Fruit fly (Drosophila melanogaster) whole organism, embryonic: ENCODE data around the gene CG43136.
A peak's percentile ranks its signal among the peaks of the same experiment; 100 is the strongest.

Experiments
- Abd-B ChIP-seq: fragments of 200-800 bp; sonication (Bioruptor generic); optimal IDR thresholded peaks from 2 replicates; lab custom pipeline; 2018; ENCODE audit warnings: missing biosample characterization, mild to moderate bottlenecking, missing genetic modification characterization, moderate library complexity
- Ada2b ChIP-seq: fragments of 200-800 bp; sonication (Bioruptor generic); IDR thresholded peaks from 2 replicates; pipeline ENCODE4 v1.3.6; 2022; ENCODE audit warnings: missing biosample characterization, missing genetic modification characterization
- Atf-2 ChIP-seq: fragments of 200-800 bp; sonication (Bioruptor generic); optimal IDR thresholded peaks from 2 replicates; lab custom pipeline; 2016; ENCODE audit warnings: missing biosample characterization, missing genetic modification characterization
- B-H1 ChIP-seq: fragments of 200-800 bp; sonication (Bioruptor generic); IDR thresholded peaks from 3 replicates; pipeline ENCODE4 v1.3.6; 2022; ENCODE audit warnings: missing biosample characterization, missing genetic modification characterization
- B-H2 ChIP-seq: fragments of 200-800 bp; sonication (Bioruptor generic); optimal IDR thresholded peaks from 2 replicates; lab custom pipeline; 2018; ENCODE audit warnings: missing biosample characterization, mild to moderate bottlenecking, missing genetic modification characterization
- BEAF-32 ChIP-seq: fragments of 200-800 bp; sonication (Bioruptor generic); optimal IDR thresholded peaks from 3 replicates; lab custom pipeline; 2017; ENCODE audit warnings: missing biosample characterization, missing genetic modification characterization, mild to moderate bottlenecking, moderate library complexity, missing genetic modification reagents
- CG10321 ChIP-seq: fragments of 200-800 bp; sonication (Bioruptor generic); IDR thresholded peaks from 2 replicates; pipeline ENCODE4 v1.3.6; 2022; ENCODE audit warnings: missing biosample characterization, missing genetic modification characterization
- CG13287 ChIP-seq: fragments of 200-800 bp; sonication (Bioruptor generic); IDR thresholded peaks from 2 replicates; pipeline ENCODE4 v1.3.6; 2022; ENCODE audit warnings: missing biosample characterization, missing genetic modification characterization; ENCODE audit not compliant: partially characterized antibody
- CG13424 ChIP-seq: fragments of 200-800 bp; sonication (Bioruptor generic); optimal IDR thresholded peaks from 2 replicates; lab custom pipeline; 2019; ENCODE audit warnings: missing biosample characterization, mild to moderate bottlenecking, missing genetic modification characterization, moderate library complexity
- CG13624 ChIP-seq: fragments of 200-800 bp; sonication (Bioruptor generic); optimal IDR thresholded peaks from 2 replicates; lab custom pipeline; 2016; ENCODE audit warnings: missing biosample characterization, missing genetic modification characterization
- CG15514 ChIP-seq: fragments of 200-800 bp; sonication (Bioruptor generic); optimal IDR thresholded peaks from 3 replicates; lab custom pipeline; 2017; ENCODE audit warnings: missing biosample characterization, missing genetic modification characterization, mild to moderate bottlenecking, moderate library complexity, missing genetic modification reagents
- CG1602 ChIP-seq: fragments of 200-800 bp; sonication (Bioruptor generic); optimal IDR thresholded peaks from 3 replicates; lab custom pipeline; 2016; ENCODE audit warnings: missing biosample characterization, missing genetic modification characterization
- CG16815 ChIP-seq: fragments of 200-800 bp; sonication (Bioruptor generic); optimal IDR thresholded peaks from 3 replicates; lab custom pipeline; 2017; ENCODE audit warnings: missing biosample characterization, mild to moderate bottlenecking, missing genetic modification characterization
- CG17912 ChIP-seq: fragments of 200-800 bp; sonication (Bioruptor generic); optimal IDR thresholded peaks from 2 replicates; lab custom pipeline; 2018; ENCODE audit warnings: missing biosample characterization, mild to moderate bottlenecking, missing genetic modification characterization
- CG18599 ChIP-seq: fragments of 200-800 bp; sonication (Bioruptor generic); optimal IDR thresholded peaks from 3 replicates; lab custom pipeline; 2017; ENCODE audit warnings: missing biosample characterization, missing genetic modification characterization, mild to moderate bottlenecking, moderate library complexity, missing genetic modification reagents
- CG2199 ChIP-seq: fragments of 200-800 bp; sonication (Bioruptor generic); IDR thresholded peaks from 3 replicates; pipeline ENCODE4 v1.3.6; 2022; ENCODE audit warnings: missing biosample characterization, missing genetic modification characterization
- CG31441 ChIP-seq: fragments of 200-800 bp; sonication (Bioruptor generic); IDR thresholded peaks from 2 replicates; pipeline ENCODE4 v1.3.6; 2022; ENCODE audit warnings: missing biosample characterization, missing genetic modification characterization
- CG34422 ChIP-seq: fragments of 200-800 bp; sonication (Bioruptor generic); IDR thresholded peaks from 3 replicates; pipeline ENCODE4 v1.3.6; 2022; ENCODE audit warnings: missing biosample characterization, missing genetic modification characterization
- CG4282 ChIP-seq: fragments of 200-800 bp; sonication (Bioruptor generic); optimal IDR thresholded peaks from 2 replicates; lab custom pipeline; 2016; ENCODE audit warnings: missing biosample characterization, missing genetic modification characterization
- CG4328 ChIP-seq: fragments of 200-800 bp; sonication (Bioruptor generic); optimal IDR thresholded peaks from 3 replicates; lab custom pipeline; 2017; ENCODE audit warnings: missing biosample characterization, missing genetic modification reagents, missing genetic modification characterization
- CG4707 ChIP-seq: fragments of 200-800 bp; sonication (Bioruptor generic); optimal IDR thresholded peaks from 2 replicates; lab custom pipeline; 2018; ENCODE audit warnings: missing biosample characterization, mild to moderate bottlenecking, missing genetic modification characterization, moderate library complexity
- CG6272 ChIP-seq: fragments of 200-800 bp; sonication (Bioruptor generic); IDR thresholded peaks from 2 replicates; pipeline ENCODE4 v1.3.6; 2022; ENCODE audit warnings: missing biosample characterization, missing genetic modification characterization
- CG7963 ChIP-seq: fragments of 200-800 bp; sonication (Bioruptor generic); IDR thresholded peaks from 3 replicates; pipeline ENCODE4 v1.3.6; 2022; ENCODE audit warnings: missing biosample characterization, missing genetic modification characterization; ENCODE audit not compliant: partially characterized antibody
- CG8290 ChIP-seq, 3 experiments: fragments of 200-800 bp; sonication (Bioruptor generic); optimal IDR thresholded peaks; 2 replicates each; lab custom pipeline; 2016 to 2019; ENCODE audit warnings: missing biosample characterization in 3 of 3, missing genetic modification characterization in 3 of 3, mild to moderate bottlenecking in 2 of 3, moderate library complexity in 1 of 3
- CG8478 ChIP-seq: fragments of >200 bp; optimal IDR thresholded peaks from 2 replicates; lab custom pipeline; 2018
- CTCF ChIP-seq: fragments of 200-800 bp; sonication (Bioruptor generic); optimal IDR thresholded peaks from 2 replicates; lab custom pipeline; 2017; ENCODE audit warnings: missing biosample characterization, mild to moderate bottlenecking, missing genetic modification characterization, moderate library complexity
- Chrac-16 ChIP-seq: fragments of 200-800 bp; sonication (Bioruptor generic); optimal IDR thresholded peaks from 3 replicates; lab custom pipeline; 2016; ENCODE audit warnings: missing biosample characterization, missing genetic modification characterization
- CrebB ChIP-seq: fragments of 200-800 bp; sonication (Bioruptor generic); optimal IDR thresholded peaks from 3 replicates; lab custom pipeline; 2018; ENCODE audit warnings: missing biosample characterization, mild to moderate bottlenecking, missing genetic modification characterization
- Dbx ChIP-seq: fragments of 200-800 bp; sonication (Bioruptor generic); IDR thresholded peaks from 3 replicates; pipeline ENCODE4 v1.3.6; 2022; ENCODE audit warnings: missing biosample characterization, missing genetic modification characterization
- Fer1 ChIP-seq: fragments of 200-800 bp; sonication (Bioruptor generic); optimal IDR thresholded peaks from 2 replicates; lab custom pipeline; 2017; ENCODE audit warnings: missing biosample characterization, mild to moderate bottlenecking, missing genetic modification characterization
- Lpt ChIP-seq: fragments of >200 bp; optimal IDR thresholded peaks from 2 replicates; lab custom pipeline; 2018; ENCODE audit warnings: missing biosample characterization, missing genetic modification characterization
- MBD-R2 ChIP-seq: fragments of 200-800 bp; sonication (Bioruptor generic); IDR thresholded peaks from 2 replicates; pipeline ENCODE4 v1.3.6; 2022; ENCODE audit warnings: missing biosample characterization, missing genetic modification characterization
- NFAT ChIP-seq: fragments of 200-800 bp; sonication (Bioruptor generic); IDR thresholded peaks from 2 replicates; pipeline ENCODE4 v1.3.6; 2022; ENCODE audit warnings: missing biosample characterization, missing genetic modification characterization
- NfI ChIP-seq: fragments of 200-800 bp; sonication (Bioruptor generic); optimal IDR thresholded peaks from 3 replicates; lab custom pipeline; 2018; ENCODE audit warnings: missing biosample characterization, mild to moderate bottlenecking, missing genetic modification characterization, moderate library complexity
- Oaz ChIP-seq: fragments of 200-800 bp; sonication (Bioruptor generic); IDR thresholded peaks from 2 replicates; pipeline ENCODE4 v1.3.6; 2022; ENCODE audit warnings: missing biosample characterization, missing genetic modification characterization
- Sox102F ChIP-seq: fragments of 200-800 bp; sonication (Bioruptor generic); optimal IDR thresholded peaks from 2 replicates; lab custom pipeline; 2018; ENCODE audit warnings: missing biosample characterization, mild to moderate bottlenecking, missing genetic modification characterization, moderate library complexity
- bigmax ChIP-seq: fragments of 200-800 bp; sonication (Bioruptor generic); optimal IDR thresholded peaks from 2 replicates; lab custom pipeline; 2018; ENCODE audit warnings: missing biosample characterization, mild to moderate bottlenecking, missing genetic modification characterization
- chinmo ChIP-seq: fragments of 200-800 bp; sonication (Bioruptor generic); IDR thresholded peaks from 4 replicates; pipeline ENCODE4 v1.3.6; 2022; ENCODE audit warnings: missing biosample characterization, missing genetic modification characterization; ENCODE audit not compliant: partially characterized antibody
- da ChIP-seq: fragments of 200-800 bp; sonication (Bioruptor generic); optimal IDR thresholded peaks from 2 replicates; lab custom pipeline; 2016; ENCODE audit warnings: missing biosample characterization, missing genetic modification characterization
- dmrt11E ChIP-seq: fragments of 200-800 bp; sonication (Bioruptor generic); optimal IDR thresholded peaks from 3 replicates; lab custom pipeline; 2018; ENCODE audit warnings: missing biosample characterization, mild to moderate bottlenecking, missing genetic modification characterization, moderate library complexity
- dpn ChIP-seq, 2 experiments: fragments of 200-800 bp; sonication (Bioruptor generic); optimal IDR thresholded peaks; 3 replicates each; lab custom pipeline; 2016; ENCODE audit warnings: missing biosample characterization in 2 of 2, missing genetic modification characterization in 2 of 2
- fd64A ChIP-seq: fragments of 200-800 bp; sonication (Bioruptor generic); optimal IDR thresholded peaks from 3 replicates; lab custom pipeline; 2018; ENCODE audit warnings: missing biosample characterization, mild to moderate bottlenecking, missing genetic modification characterization
- grau ChIP-seq: fragments of 200-800 bp; optimal IDR thresholded peaks from 3 replicates; lab custom pipeline; 2019; ENCODE audit warnings: missing biosample characterization, mild to moderate bottlenecking, missing genetic modification characterization, moderate library complexity
- maf-S ChIP-seq: fragments of 200-800 bp; sonication (Bioruptor generic); optimal IDR thresholded peaks from 2 replicates; lab custom pipeline; 2016; ENCODE audit warnings: missing biosample characterization, missing genetic modification characterization
- pan ChIP-seq, 4 experiments: fragments of >200 bp in 3 of 4; fragments of 200-800 bp in 1 of 4; sonication (Bioruptor generic) in 1 of 4; optimal IDR thresholded peaks in 3 of 4; IDR thresholded peaks in 1 of 4; 2 replicates each; pipeline versions ENCODE4 v1.3.6 to Lab custom; 2017 to 2022; ENCODE audit warnings: missing biosample characterization in 2 of 4, missing genetic modification characterization in 2 of 4, mixed read lengths in 1 of 4
- phol ChIP-seq: fragments of 200-800 bp; sonication (Bioruptor generic); optimal IDR thresholded peaks from 3 replicates; lab custom pipeline; 2018; ENCODE audit warnings: missing biosample characterization, mild to moderate bottlenecking, missing genetic modification characterization, moderate library complexity
- pzg ChIP-seq: fragments of 200-800 bp; sonication (Bioruptor generic); optimal IDR thresholded peaks from 3 replicates; lab custom pipeline; 2018; ENCODE audit warnings: missing biosample characterization, mild to moderate bottlenecking, missing genetic modification characterization, moderate library complexity
- sens-2 ChIP-seq: fragments of 200-800 bp; sonication (Bioruptor generic); IDR thresholded peaks from 2 replicates; pipeline ENCODE4 v1.3.6; 2022; ENCODE audit warnings: missing biosample characterization, missing genetic modification characterization
- sisA ChIP-seq: fragments of 200-800 bp; sonication (Bioruptor generic); IDR thresholded peaks from 2 replicates; pipeline ENCODE4 v1.3.6; 2022; ENCODE audit warnings: missing biosample characterization, missing genetic modification characterization
- z ChIP-seq: fragments of 200-800 bp; sonication (Bioruptor generic); IDR thresholded peaks from 3 replicates; pipeline ENCODE4 v1.3.6; 2022; ENCODE audit warnings: missing biosample characterization, missing genetic modification characterization

Gene CG43136

DNA sequence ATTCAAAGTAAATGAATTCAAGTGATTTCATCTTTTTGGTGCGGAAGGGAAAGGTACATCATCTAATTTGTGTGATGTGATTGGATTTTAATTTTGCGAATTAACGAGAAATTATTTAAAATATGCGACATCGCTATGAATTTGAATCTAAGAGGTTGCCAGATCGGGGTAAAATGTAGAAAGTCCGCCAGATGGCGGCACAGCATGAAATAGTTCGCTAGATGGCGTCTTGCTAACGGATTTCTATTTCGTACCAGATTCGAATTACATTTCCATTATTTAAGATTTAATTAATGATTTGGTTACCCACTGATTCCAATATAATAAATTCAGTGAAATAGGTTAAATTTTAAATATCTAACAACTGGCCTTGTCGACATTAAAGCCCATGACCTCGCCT lies 29.8 kb downstream of the CG43136 start (continued):
- TF ChIP-seq bigmax (GFP tag; lab: Kevin White, UChicago) (peak; percentile 3), CG13424 (peak; percentile 1), dmrt11E (tag; lab: Kevin White, UChicago) (peak; percentile 6), CG31441 (GFP tag; lab: Robert Waterston, UW) (no peak), CG16815 (no peak), CG7963 (GFP tag; lab: Robert Waterston, UW) (0 out of 3 replicates have a peak, but pooled peaks have one; percentile 25), sens-2 (GFP tag; lab: Robert Waterston, UW) (no peak), CG8290 (GFP tag; optimal IDR thresholded peaks at IDR 0.05; lab: Kevin White, UChicago) (peak; percentile 44), CG8290 (tag; optimal IDR thresholded peaks at IDR 0.05; lab: Kevin White, UChicago) (peak in 1 of 2 experiments; percentile 67), NFAT (GFP tag; lab: Robert Waterston, UW) (peak; percentile 67), CG13287 (GFP tag; lab: Robert Waterston, UW) (peak; percentile 20; the same call in 1 of the 2 replicates), pan (optimal IDR thresholded peaks at IDR 0.05; lab: Kevin White, UChicago) (no peak), pan (GFP tag; optimal IDR thresholded peaks at IDR 0.05 in 1 of 2, IDR thresholded peaks at IDR 0.05 in 1 of 2) (peak in 1 of 2 experiments; percentile 42), CG8478 (no peak), CG4328 (GFP tag; lab: Kevin White, UChicago) (no peak), Abd-B (GFP tag; lab: Kevin White, UChicago) (peak; percentile 2), fd64A (GFP tag; lab: Kevin White, UChicago) (no peak), CG6272 (GFP tag; lab: Robert Waterston, UW) (no peak), CrebB (tag; lab: Kevin White, UChicago) (no peak), sisA (GFP tag; lab: Robert Waterston, UW) (0 out of 2 replicates have a peak, but pooled peaks have one; percentile 24), CG34422 (GFP tag; lab: Robert Waterston, UW) (0 out of 3 replicates have a peak, but pooled peaks have one; percentile 18), Lpt (no peak), NfI (peak; percentile 42), pzg (GFP tag; lab: Kevin White, UChicago) (peak; percentile 53), grau (tag; lab: Kevin White, UChicago) (peak; percentile 58), Sox102F (GFP tag; lab: Kevin White, UChicago) (peak; percentile 21), CG2199 (peak; percentile 78), Chrac-16 (GFP tag; lab: Kevin White, UChicago) (peak; percentile 60), CTCF (peak; percentile 99), Atf-2 (GFP tag; lab: Kevin White, UChicago) (no peak), MBD-R2 (GFP tag; lab: Robert Waterston, UW) (0 out of 2 replicates have a peak, but pooled peaks have one; percentile 33), Ada2b (GFP tag; lab: Robert Waterston, UW) (peak; percentile 37; the same call in 1 of the 2 replicates), B-H1 (GFP tag; lab: Robert Waterston, UW) (no peak), dpn (GFP tag; optimal IDR thresholded peaks at IDR 0.05; lab: Kevin White, UChicago) (peak; percentile 37 to 59), CG10321 (GFP tag; lab: Robert Waterston, UW) (no peak), CG4707 (GFP tag; lab: Kevin White, UChicago) (no peak), Oaz (GFP tag; lab: Robert Waterston, UW) (no peak), chinmo (no peak), CG18599 (GFP tag; lab: Kevin White, UChicago) (no peak), Fer1 (GFP tag; lab: Kevin White, UChicago) (peak; percentile 5), B-H2 (GFP tag; lab: Kevin White, UChicago) (peak; percentile 25), Dbx (GFP tag; lab: Robert Waterston, UW) (peak; percentile 74), CG1602 (no peak), maf-S (GFP tag; lab: Kevin White, UChicago) (peak; percentile 16), CG4282 (GFP tag; lab: Kevin White, UChicago) (no peak), CG15514 (GFP tag; lab: Kevin White, UChicago) (peak; percentile 64), CG17912 (peak; percentile 70), z (no peak), CG13624 (GFP tag; lab: Kevin White, UChicago) (peak; percentile 66), da (peak; percentile 17), phol (peak; percentile 58), BEAF-32 (GFP tag; lab: Kevin White, UChicago) (peak; percentile 24)
